Worm (Caenorhabditis elegans): Measurements from ENCODE around the gene klf-2.
A peak's percentile ranks its signal among the peaks of the same experiment; 100 is the strongest.

ce11 chrV:20693968-20694367, 8.5 kb downstream of the klf-2 start:
- TF ChIP-seq madf-10 (tag; optimal IDR thresholded peaks at IDR 0.05) = peak; percentile 42
- TF ChIP-seq zim-3 (tag; optimal IDR thresholded peaks at IDR 0.05) = peak; percentile 87
- peak; percentile 95 for TF ChIP-seq lin-26 (GFP tag; IDR thresholded peaks at IDR 0.05)
- no peak for TF ChIP-seq unc-62 (GFP tag; optimal IDR thresholded peaks at IDR 0.05)
- TF ChIP-seq snpc-4 (GFP tag; optimal IDR thresholded peaks at IDR 0.05) = peak; percentile 22
- TF ChIP-seq snpc-4 (tag; optimal IDR thresholded peaks at IDR 0.05) = peak in 3 of 4 experiments; percentile 13 to 73 (median 71)
- peak; percentile 81 for TF ChIP-seq him-1 (tag; optimal IDR thresholded peaks at IDR 0.05)
- TF ChIP-seq mel-28 (tag; optimal IDR thresholded peaks at IDR 0.05; ENCODE audit: borderline replicate concordance) = no peak
- no peak for TF ChIP-seq ztf-6 (GFP tag; IDR thresholded peaks at IDR 0.05)
